Worm (Caenorhabditis elegans) whole organism, L4 larva: ENCODE data around the gene ule-5.

Experiments
- ZK337.2 ChIP-seq: fragments of 200-800 bp; sonication (Bioruptor generic); IDR thresholded peaks from 2 replicates; pipeline ENCODE4 v1.3.6; 2022; ENCODE audit warnings: missing genetic modification reagents, missing genetic modification characterization, missing compliant biosample characterization
- ZK546.5 ChIP-seq, 2 experiments: sonication (generic microtip); optimal IDR thresholded peaks; 2 replicates each; lab custom pipeline; 2017; ENCODE audit warnings: missing biosample characterization in 2 of 2, missing genetic modification characterization in 2 of 2
- aha-1 ChIP-seq: fragments of 150-350 bp; peaks from one replicate; lab custom pipeline; 2014; ENCODE audit warnings: missing biosample characterization, missing genetic modification characterization
- ceh-32 ChIP-seq: sonication (generic microtip); optimal IDR thresholded peaks from 2 replicates; lab custom pipeline; 2016; ENCODE audit warnings: mild to moderate bottlenecking, missing genetic modification characterization, missing compliant biosample characterization; ENCODE audit not compliant: poor library complexity
- ctbp-1 ChIP-seq: fragments of 200-800 bp; sonication (Bioruptor generic); IDR thresholded peaks from 2 replicates; pipeline ENCODE4 v1.3.6; 2022; ENCODE audit warnings: missing genetic modification reagents, missing genetic modification characterization, missing compliant biosample characterization
- daf-16 ChIP-seq, 3 experiments: sonication (generic microtip); optimal IDR thresholded peaks; 2 replicates each; lab custom pipeline; 2016 to 2017; ENCODE audit warnings: missing genetic modification characterization in 3 of 3, missing genetic modification reagents in 3 of 3, mild to moderate bottlenecking in 2 of 3, missing compliant biosample characterization in 2 of 3, missing biosample characterization in 1 of 3, moderate library complexity in 1 of 3
- dmd-6 ChIP-seq: fragments of 200-800 bp; sonication (Bioruptor generic); IDR thresholded peaks from 2 replicates; pipeline ENCODE4 v1.3.6; 2022; ENCODE audit warnings: missing genetic modification reagents, missing genetic modification characterization, missing compliant biosample characterization
- dmd-8 ChIP-seq: fragments of 200-800 bp; sonication (Bioruptor generic); IDR thresholded peaks from 2 replicates; pipeline ENCODE4 v1.3.6; 2022; ENCODE audit warnings: missing genetic modification characterization, missing compliant biosample characterization
- duxl-1 ChIP-seq: sonication (generic microtip); optimal IDR thresholded peaks from 2 replicates; lab custom pipeline; 2016; ENCODE audit warnings: mild to moderate bottlenecking, missing genetic modification characterization, moderate library complexity, missing compliant biosample characterization; ENCODE audit not compliant: poor library complexity
- dve-1 ChIP-seq: sonication (generic microtip); optimal IDR thresholded peaks from 2 replicates; lab custom pipeline; 2017; ENCODE audit warnings: antibody characterized with exemption, mild to moderate bottlenecking, missing genetic modification characterization, missing compliant biosample characterization; ENCODE audit not compliant: insufficient read depth
- egl-43 ChIP-seq: fragments of 200-800 bp; sonication (Bioruptor generic); IDR thresholded peaks from 2 replicates; pipeline ENCODE4 v1.3.6; 2022; ENCODE audit warnings: missing genetic modification reagents, missing genetic modification characterization, missing compliant biosample characterization
- fkh-10 ChIP-seq: fragments of 150-350 bp; optimal IDR thresholded peaks from 2 replicates; lab custom pipeline; 2014; ENCODE audit warnings: missing biosample characterization, missing genetic modification reagents, missing genetic modification characterization
- jun-1 ChIP-seq: fragments of 150-350 bp; optimal IDR thresholded peaks from 2 replicates; lab custom pipeline; 2014; ENCODE audit warnings: missing biosample characterization, missing genetic modification reagents, missing genetic modification characterization
- lin-29 ChIP-seq: fragments of 200-800 bp; sonication (Bioruptor generic); IDR thresholded peaks from 2 replicates; pipeline ENCODE4 v1.3.6; 2022; ENCODE audit warnings: missing genetic modification reagents, missing genetic modification characterization, missing compliant biosample characterization
- lin-38 ChIP-seq: fragments of 200-800 bp; sonication (Bioruptor generic); IDR thresholded peaks from 2 replicates; pipeline ENCODE4 v1.3.6; 2022; ENCODE audit warnings: missing genetic modification reagents, missing genetic modification characterization, missing compliant biosample characterization
- mdt-29 ChIP-seq: fragments of 200-800 bp; sonication (Bioruptor generic); IDR thresholded peaks from 2 replicates; pipeline ENCODE4 v1.3.6; 2022; ENCODE audit warnings: missing genetic modification reagents, missing genetic modification characterization, missing compliant biosample characterization
- mes-2 ChIP-seq: sonication (generic microtip); optimal IDR thresholded peaks from 2 replicates; lab custom pipeline; 2016; ENCODE audit warnings: missing genotype, mild to moderate bottlenecking, missing genetic modification characterization, missing compliant biosample characterization; ENCODE audit not compliant: poor library complexity, severe bottlenecking
- mxl-2 ChIP-seq: fragments of 200-800 bp; sonication (Bioruptor generic); conservative IDR thresholded peaks from 2 replicates; pipeline ENCODE4 v1.3.6; 2022; ENCODE audit warnings: missing genetic modification reagents, missing genetic modification characterization, missing compliant biosample characterization
- nhr-11 ChIP-seq: fragments of 150-350 bp; optimal IDR thresholded peaks from 2 replicates; lab custom pipeline; 2014; ENCODE audit warnings: missing biosample characterization, missing genetic modification characterization
- nhr-28 ChIP-seq: fragments of 150-350 bp; optimal IDR thresholded peaks from 2 replicates; lab custom pipeline; 2014; ENCODE audit warnings: missing biosample characterization, missing genetic modification characterization
- nhr-48 ChIP-seq: sonication (generic microtip); optimal IDR thresholded peaks from 2 replicates; lab custom pipeline; 2016; ENCODE audit warnings: mild to moderate bottlenecking, missing genetic modification characterization, missing compliant biosample characterization
- nhr-77 ChIP-seq: fragments of 150-350 bp; optimal IDR thresholded peaks from 2 replicates; lab custom pipeline; 2014; ENCODE audit warnings: missing biosample characterization, missing genetic modification characterization
- pqm-1 ChIP-seq: sonication (generic microtip); optimal IDR thresholded peaks from 2 replicates; lab custom pipeline; 2017; ENCODE audit warnings: missing biosample characterization, missing genetic modification characterization
- rbr-2 ChIP-seq: sonication (generic microtip); optimal IDR thresholded peaks from 2 replicates; lab custom pipeline; 2016; ENCODE audit warnings: missing genotype, missing genetic modification characterization, missing compliant biosample characterization
- saeg-2 ChIP-seq: fragments of 200-800 bp; sonication (Bioruptor generic); IDR thresholded peaks from 2 replicates; pipeline ENCODE4 v1.3.6; 2022; ENCODE audit warnings: missing genetic modification reagents, missing genetic modification characterization, missing compliant biosample characterization
- spr-3 ChIP-seq: fragments of 200-800 bp; sonication (Bioruptor generic); optimal IDR thresholded peaks from 2 replicates; lab custom pipeline; 2018; ENCODE audit warnings: mild to moderate bottlenecking, missing genetic modification characterization, missing compliant biosample characterization
- tra-1 ChIP-seq: fragments of 200-800 bp; sonication (Bioruptor generic); IDR thresholded peaks from 2 replicates; pipeline ENCODE4 v1.3.6; 2022; ENCODE audit warnings: missing genetic modification reagents, missing genetic modification characterization, missing compliant biosample characterization
- unc-130 ChIP-seq: sonication (generic microtip); optimal IDR thresholded peaks from 2 replicates; lab custom pipeline; 2016; ENCODE audit warnings: missing genetic modification reagents, missing genetic modification characterization, missing compliant biosample characterization
- unc-62 ChIP-seq, 3 experiments: fragments of 150-350 bp in 1 of 3; sonication (generic microtip); optimal IDR thresholded peaks in 2 of 3; peaks in 1 of 3; 1 replicate in 1 of 3; 2 replicates in 2 of 3; lab custom pipeline; 2014 to 2017; ENCODE audit warnings: missing biosample characterization in 3 of 3, missing genetic modification characterization in 3 of 3, missing genetic modification reagents in 3 of 3, missing genotype in 1 of 3
- vab-7 ChIP-seq: fragments of 200-800 bp; sonication (Bioruptor generic); IDR thresholded peaks from 2 replicates; pipeline ENCODE4 v1.3.6; 2022; ENCODE audit warnings: missing genetic modification reagents, missing genetic modification characterization, missing compliant biosample characterization
- zfp-2 ChIP-seq: sonication (generic microtip); optimal IDR thresholded peaks from 2 replicates; lab custom pipeline; 2016; ENCODE audit warnings: mild to moderate bottlenecking, missing genetic modification characterization, missing compliant biosample characterization
- zfp-3 ChIP-seq: fragments of 200-800 bp; sonication (Bioruptor generic); conservative IDR thresholded peaks from 2 replicates; pipeline ENCODE4 v1.3.6; 2022; ENCODE audit warnings: missing genetic modification reagents, missing genetic modification characterization, missing compliant biosample characterization
- zip-11 ChIP-seq: fragments of 200-800 bp; sonication (Bioruptor generic); IDR thresholded peaks from 2 replicates; pipeline ENCODE4 v1.3.6; 2022; ENCODE audit warnings: missing genetic modification characterization, missing compliant biosample characterization

ule-5 gene

ce11 chrX:11854432-11854831 lies 28.5 kb upstream of the ule-5 start:
- TF ChIP-seq zfp-3 (no peak), ZK337.2 (GFP tag; lab: Robert Waterston, UW) (no peak), mxl-2 (no peak), mdt-29 (GFP tag; lab: Robert Waterston, UW) (no peak), dve-1 (tag; lab: Kevin White, UChicago) (peak; percentile 48), lin-29 (GFP tag; lab: Robert Waterston, UW) (no peak), ctbp-1 (GFP tag; lab: Robert Waterston, UW) (no peak), ZK546.5 (tag; optimal IDR thresholded peaks at IDR 0.05; lab: Kevin White, UChicago) (no peak), spr-3 (GFP tag; lab: Kevin White, UChicago) (no peak), daf-16 (GFP tag; optimal IDR thresholded peaks at IDR 0.05; lab: Kevin White, UChicago) (no peak), daf-16 (tag; optimal IDR thresholded peaks at IDR 0.05; lab: Kevin White, UChicago) (peak; percentile 37), nhr-77 (no peak), unc-130 (GFP tag; lab: Kevin White, UChicago) (no peak), rbr-2 (tag; lab: Kevin White, UChicago) (no peak), nhr-28 (peak; percentile 51), dmd-6 (GFP tag; lab: Robert Waterston, UW) (peak; percentile 30; the same call in 1 of the 2 replicates), aha-1 (tag; lab: Kevin White, UChicago) (no peak), pqm-1 (tag; lab: Kevin White, UChicago) (peak; percentile 53), fkh-10 (GFP tag; lab: Kevin White, UChicago) (no peak), zip-11 (GFP tag; lab: Robert Waterston, UW) (no peak), jun-1 (tag; lab: Kevin White, UChicago) (no peak), unc-62 (GFP tag; optimal IDR thresholded peaks at IDR 0.05 in 1 of 2; lab: Kevin White, UChicago) (no peak), unc-62 (tag; optimal IDR thresholded peaks at IDR 0.05; lab: Kevin White, UChicago) (no peak), nhr-11 (no peak)

DNA sequence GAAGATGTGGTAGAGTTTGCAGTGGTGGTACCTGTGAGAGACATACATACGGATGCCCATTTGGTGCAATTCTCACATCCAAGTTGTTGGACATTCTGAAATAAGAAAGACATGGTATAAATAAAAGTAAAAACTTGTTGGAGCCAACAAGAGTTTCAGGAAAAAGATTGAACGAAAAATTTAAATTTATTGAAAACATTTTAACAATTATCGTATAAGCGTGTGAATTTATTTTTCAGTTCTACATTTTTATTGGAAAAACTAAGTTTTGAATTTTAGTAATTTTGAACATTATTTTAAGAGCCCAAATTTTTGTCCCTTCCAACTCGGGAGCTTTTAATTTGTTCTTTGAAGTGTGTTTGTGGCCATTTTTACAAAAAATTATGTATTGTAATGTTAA lies 28.0 kb upstream of the ule-5 start, which contains the start of gene F54F7.8:
Gene F54F7.8 (minus strand): TSS at position 101 of the 400 bp plus-strand sequence.
- no peak for TF ChIP-seq nhr-48 (tag; lab: Kevin White, UChicago)

DNA sequence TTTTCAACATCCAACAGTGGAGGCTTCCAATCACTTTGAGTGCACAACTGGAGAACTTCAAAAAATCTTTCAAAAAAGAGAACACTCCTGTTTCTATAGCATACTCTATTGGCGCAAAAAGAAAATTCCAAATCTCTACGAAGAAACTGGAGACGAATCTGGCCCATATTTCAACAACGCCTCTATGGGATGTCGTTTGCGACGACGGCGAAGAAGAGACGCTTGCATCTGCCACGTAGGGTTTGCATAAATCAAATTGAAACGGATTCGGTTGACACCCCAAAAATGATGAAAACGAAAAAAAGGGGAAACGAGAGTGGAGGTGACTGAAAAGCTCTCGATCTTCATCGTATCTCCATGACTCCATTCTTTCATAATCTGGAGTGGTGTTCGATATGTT lies 26.7 kb upstream of the ule-5 start:
- TF ChIP-seq nhr-77 (no peak), unc-62 (GFP tag; optimal IDR thresholded peaks at IDR 0.05 in 1 of 2; lab: Kevin White, UChicago) (peak in 1 of 2 experiments; percentile 90), unc-62 (tag; optimal IDR thresholded peaks at IDR 0.05; lab: Kevin White, UChicago) (no peak)

ce11 chrX:11857178-11857577 lies 25.7 kb upstream of the ule-5 start, which contains the start of gene mes-1:
Gene mes-1, plus strand, starts transcription at chrX:11857478.
- TF ChIP-seq ceh-32 (tag; lab: Kevin White, UChicago) (no peak), dmd-8 (GFP tag; lab: Robert Waterston, UW) (no peak), pqm-1 (tag; lab: Kevin White, UChicago) (no peak), zfp-3 (no peak), tra-1 (GFP tag; lab: Robert Waterston, UW) (no peak), zfp-2 (tag; lab: Kevin White, UChicago) (no peak), ZK337.2 (GFP tag; lab: Robert Waterston, UW) (no peak), mdt-29 (GFP tag; lab: Robert Waterston, UW) (no peak), duxl-1 (tag; lab: Kevin White, UChicago) (no peak), mes-2 (no peak), saeg-2 (GFP tag; lab: Robert Waterston, UW) (no peak), lin-38 (GFP tag; lab: Robert Waterston, UW) (no peak), vab-7 (GFP tag; lab: Robert Waterston, UW) (no peak), egl-43 (GFP tag; lab: Robert Waterston, UW) (no peak)
